Worm (Caenorhabditis elegans): Measurements from ENCODE around the gene mog-1.

DNA sequence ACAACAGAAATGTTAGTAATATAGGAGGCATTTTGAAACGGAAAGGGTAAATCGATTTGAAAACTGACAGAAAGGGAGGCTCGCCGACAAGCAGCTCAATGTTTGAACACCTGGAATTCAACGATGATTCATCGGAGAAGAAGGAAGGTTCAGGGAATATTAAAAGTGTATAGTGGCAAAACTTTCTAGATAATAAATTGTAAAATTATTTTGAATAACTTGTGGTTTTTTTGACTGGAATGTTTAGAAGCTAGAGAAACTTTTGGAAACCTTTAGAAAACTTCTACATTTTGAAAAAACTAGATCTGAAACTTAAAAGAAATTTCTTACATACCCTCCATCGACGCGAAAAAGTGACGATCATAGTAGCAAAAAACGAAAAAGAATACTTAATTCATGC lies 41.9 kb upstream of the mog-1 start, which contains the start of gene pqn-8:
- no peak for TF ChIP-seq hlh-15 (tag; optimal IDR thresholded peaks at IDR 0.05)
- no peak for TF ChIP-seq tbx-7 (tag; optimal IDR thresholded peaks at IDR 0.05)
- no peak for TF ChIP-seq pha-2 (tag; optimal IDR thresholded peaks at IDR 0.05)
- TF ChIP-seq unc-3 (GFP tag; conservative IDR thresholded peaks at IDR 0.05), result no peak
- no peak for TF ChIP-seq unc-3 (tag; optimal IDR thresholded peaks at IDR 0.05)
- no peak for TF ChIP-seq ceh-31 (tag; optimal IDR thresholded peaks at IDR 0.05)
- no peak for TF ChIP-seq pha-4 (tag; optimal IDR thresholded peaks at IDR 0.05)
- no peak for TF ChIP-seq ceh-9 (tag; optimal IDR thresholded peaks at IDR 0.05)

All from whole organism, late embryonic.